Worm (Caenorhabditis elegans) whole organism, L2 larva: ENCODE measurements around the gene C25A6.1.
A peak's percentile ranks its signal among the peaks of the same experiment; 100 is the strongest.

ENCODE experiments used
- C34F6.9 ChIP-seq: fragments of 150-350 bp; optimal IDR thresholded peaks from 2 replicates; lab custom pipeline; 2014; ENCODE audit warnings: missing biosample characterization, missing genetic modification characterization
- F13H6.1 ChIP-seq: sonication (generic microtip); optimal IDR thresholded peaks from 2 replicates; lab custom pipeline; 2016; ENCODE audit warnings: missing genetic modification characterization, missing compliant biosample characterization
- R02D3.7 ChIP-seq: fragments of 150-350 bp; optimal IDR thresholded peaks from 2 replicates; lab custom pipeline; 2014; ENCODE audit warnings: missing biosample characterization, missing genetic modification characterization
- Y55F3AM.14 ChIP-seq: fragments of 200-800 bp; sonication (Bioruptor generic); optimal IDR thresholded peaks from 2 replicates; lab custom pipeline; 2018; ENCODE audit warnings: mild to moderate bottlenecking, missing genetic modification characterization, missing compliant biosample characterization
- ZK546.5 ChIP-seq: sonication (generic microtip); optimal IDR thresholded peaks from 2 replicates; lab custom pipeline; 2017; ENCODE audit warnings: missing biosample characterization, missing genetic modification characterization
- alr-1 ChIP-seq: fragments of 150-350 bp; optimal IDR thresholded peaks from 2 replicates; lab custom pipeline; 2014; ENCODE audit warnings: missing biosample characterization, missing genetic modification characterization
- blmp-1 ChIP-seq: sonication (generic microtip); optimal IDR thresholded peaks from 2 replicates; lab custom pipeline; 2017; ENCODE audit warnings: missing genetic modification characterization, mild to moderate bottlenecking, missing compliant biosample characterization, antibody characterized with exemption, moderate library complexity; ENCODE audit not compliant: insufficient read depth
- ceh-82 ChIP-seq: fragments of 150-350 bp; optimal IDR thresholded peaks from 2 replicates; lab custom pipeline; 2014; ENCODE audit warnings: missing biosample characterization, missing genetic modification characterization
- crh-2 ChIP-seq: sonication (generic microtip); optimal IDR thresholded peaks from 2 replicates; lab custom pipeline; 2017; ENCODE audit warnings: missing biosample characterization, missing genetic modification characterization
- egl-27 ChIP-seq: sonication (generic microtip); optimal IDR thresholded peaks from 3 replicates; lab custom pipeline; 2017; ENCODE audit warnings: missing biosample characterization, missing genetic modification reagents, missing genetic modification characterization
- elt-1 ChIP-seq: fragments of 150-350 bp; optimal IDR thresholded peaks from 2 replicates; lab custom pipeline; 2014; ENCODE audit warnings: missing biosample characterization, missing genetic modification characterization
- elt-3 ChIP-seq: sonication (generic microtip); optimal IDR thresholded peaks from 2 replicates; lab custom pipeline; 2017; ENCODE audit warnings: missing biosample characterization, missing genetic modification characterization
- fos-1 ChIP-seq: fragments of 150-350 bp; optimal IDR thresholded peaks from 2 replicates; lab custom pipeline; 2014; ENCODE audit warnings: missing biosample characterization, missing genetic modification characterization
- gmeb-1 ChIP-seq: fragments of 150-350 bp; optimal IDR thresholded peaks from 2 replicates; lab custom pipeline; 2014; ENCODE audit warnings: missing biosample characterization, missing genetic modification characterization
- lin-39 ChIP-seq: fragments of 150-350 bp; optimal IDR thresholded peaks from 2 replicates; lab custom pipeline; 2014; ENCODE audit warnings: missing biosample characterization, missing genetic modification reagents, missing genetic modification characterization
- lsy-2 ChIP-seq, 2 experiments: fragments of 150-350 bp in 1 of 2; sonication (generic microtip) in 1 of 2; optimal IDR thresholded peaks; 2 replicates each; lab custom pipeline; 2014 to 2017; ENCODE audit warnings: missing biosample characterization in 2 of 2, missing genetic modification characterization in 2 of 2
- mab-5 ChIP-seq: fragments of 150-350 bp; optimal IDR thresholded peaks from 2 replicates; lab custom pipeline; 2014; ENCODE audit warnings: missing biosample characterization, missing genetic modification characterization
- mbf-1 ChIP-seq: sonication (generic microtip); optimal IDR thresholded peaks from 2 replicates; lab custom pipeline; 2017; ENCODE audit warnings: missing biosample characterization, missing genetic modification characterization
- mdl-1 ChIP-seq, 2 experiments: fragments of 150-350 bp in 1 of 2; sonication (generic microtip) in 1 of 2; optimal IDR thresholded peaks; 2 replicates each; lab custom pipeline; 2017; ENCODE audit warnings: missing biosample characterization in 2 of 2, missing genetic modification characterization in 2 of 2
- nhr-10 ChIP-seq: sonication (generic microtip); optimal IDR thresholded peaks from 2 replicates; lab custom pipeline; 2017; ENCODE audit warnings: missing biosample characterization, missing genetic modification characterization
- nhr-11 ChIP-seq: fragments of 150-350 bp; optimal IDR thresholded peaks from 2 replicates; lab custom pipeline; 2014; ENCODE audit warnings: missing biosample characterization, missing genetic modification characterization
- nhr-12 ChIP-seq: fragments of 150-350 bp; optimal IDR thresholded peaks from 2 replicates; lab custom pipeline; 2014; ENCODE audit warnings: missing biosample characterization, missing genetic modification characterization
- nhr-129 ChIP-seq: fragments of 150-350 bp; optimal IDR thresholded peaks from 2 replicates; lab custom pipeline; 2014; ENCODE audit warnings: missing biosample characterization, missing genetic modification characterization
- nhr-21 ChIP-seq: fragments of 150-350 bp; optimal IDR thresholded peaks from 2 replicates; lab custom pipeline; 2014; ENCODE audit warnings: missing biosample characterization, missing genetic modification characterization
- nhr-23 ChIP-seq: fragments of 150-350 bp; optimal IDR thresholded peaks from 2 replicates; lab custom pipeline; 2014; ENCODE audit warnings: missing biosample characterization, missing genetic modification reagents, missing genetic modification characterization
- nhr-237 ChIP-seq: fragments of 150-350 bp; optimal IDR thresholded peaks from 2 replicates; lab custom pipeline; 2014; ENCODE audit warnings: missing biosample characterization, missing genetic modification characterization
- nhr-6 ChIP-seq: fragments of 150-350 bp; optimal IDR thresholded peaks from 2 replicates; lab custom pipeline; 2014; ENCODE audit warnings: missing biosample characterization, missing genetic modification characterization
- nhr-77 ChIP-seq: fragments of 150-350 bp; optimal IDR thresholded peaks from 2 replicates; lab custom pipeline; 2014; ENCODE audit warnings: missing biosample characterization, missing genetic modification characterization
- sem-4 ChIP-seq: fragments of 150-350 bp; optimal IDR thresholded peaks from 2 replicates; lab custom pipeline; 2014; ENCODE audit warnings: missing biosample characterization, missing genetic modification reagents, missing genetic modification characterization
- skn-1 ChIP-seq: sonication (generic microtip); optimal IDR thresholded peaks from 2 replicates; lab custom pipeline; 2017; ENCODE audit warnings: missing biosample characterization, missing genetic modification characterization
- sma-3 ChIP-seq: sonication (generic microtip); optimal IDR thresholded peaks from 2 replicates; lab custom pipeline; 2016; ENCODE audit warnings: missing genetic modification reagents, missing genetic modification characterization, missing compliant biosample characterization
- sma-9 ChIP-seq, 2 experiments: fragments of 150-350 bp in 1 of 2; sonication (generic microtip) in 1 of 2; optimal IDR thresholded peaks; 2 replicates each; lab custom pipeline; 2014 to 2016; ENCODE audit warnings: missing genetic modification characterization in 2 of 2, mild to moderate bottlenecking in 1 of 2, missing biosample characterization in 1 of 2, missing compliant biosample characterization in 1 of 2, missing genetic modification reagents in 1 of 2, moderate library complexity in 1 of 2
- snpc-4 ChIP-seq: fragments of 150-350 bp; optimal IDR thresholded peaks from 2 replicates; lab custom pipeline; 2014; ENCODE audit warnings: missing biosample characterization, missing genetic modification characterization
- unc-39 ChIP-seq: fragments of 150-350 bp; optimal IDR thresholded peaks from 2 replicates; lab custom pipeline; 2014; ENCODE audit warnings: missing biosample characterization, missing genetic modification characterization
- unc-55 ChIP-seq: fragments of 150-350 bp; sonication (generic microtip); optimal IDR thresholded peaks from 3 replicates; lab custom pipeline; 2014; ENCODE audit warnings: missing biosample characterization, missing genetic modification reagents, missing genetic modification characterization
- unc-62 ChIP-seq: fragments of 150-350 bp; optimal IDR thresholded peaks from 2 replicates; lab custom pipeline; 2014; ENCODE audit warnings: missing biosample characterization, missing genetic modification reagents, missing genetic modification characterization
- zag-1 ChIP-seq: fragments of 150-350 bp; optimal IDR thresholded peaks from 2 replicates; lab custom pipeline; 2014; ENCODE audit warnings: missing biosample characterization, missing genetic modification characterization
- ztf-1 ChIP-seq: fragments of 200-800 bp; sonication (Bioruptor generic); conservative IDR thresholded peaks from 2 replicates; pipeline ENCODE4 v1.3.6; 2022; ENCODE audit warnings: missing genetic modification characterization, missing compliant biosample characterization
- ztf-11 ChIP-seq: sonication (generic microtip); optimal IDR thresholded peaks from 2 replicates; lab custom pipeline; 2017; ENCODE audit warnings: missing biosample characterization, missing genetic modification characterization
- ztf-4 ChIP-seq: fragments of 150-350 bp; optimal IDR thresholded peaks from 2 replicates; lab custom pipeline; 2014; ENCODE audit warnings: missing biosample characterization, missing genetic modification characterization

C25A6.1 gene

DNA sequence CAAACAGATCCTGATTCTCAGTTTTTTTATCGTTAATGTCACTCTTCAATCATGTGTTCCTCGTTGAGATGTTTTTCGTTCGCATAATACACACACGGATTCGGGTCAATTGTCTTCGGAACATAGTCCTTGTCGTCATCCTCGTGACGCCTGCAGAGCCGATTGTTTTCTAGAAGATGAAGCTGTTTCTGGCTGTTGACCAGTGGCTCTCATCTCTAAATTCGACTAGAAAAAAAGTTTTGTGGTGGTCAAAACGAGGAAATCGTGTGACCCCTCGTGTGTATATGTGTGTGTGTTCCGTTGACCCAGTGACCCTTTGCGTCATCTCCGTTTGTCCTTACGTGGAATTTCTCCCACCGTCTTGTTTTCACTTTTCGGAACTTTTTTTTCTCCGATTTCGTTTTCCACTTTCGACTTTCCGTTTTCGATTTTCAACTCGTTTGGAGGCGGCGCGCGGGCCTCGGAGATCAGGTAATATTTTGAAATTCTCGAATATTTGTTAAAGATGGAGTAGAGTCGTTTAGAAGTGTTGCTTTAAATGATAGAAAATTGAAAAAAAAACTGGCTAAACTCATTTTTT lies 22.3 kb upstream of the C25A6.1 start, which contains the start of gene C35A11.2:
TSS of gene C35A11.2 (plus strand) at position 386 of the 580 bp plus-strand sequence.
- no peak for TF ChIP-seq skn-1 (tag; lab: Kevin White, UChicago)
- TF ChIP-seq elt-1 (tag; lab: Kevin White, UChicago): no peak
- TF ChIP-seq mdl-1 (tag; optimal IDR thresholded peaks at IDR 0.05; lab: Kevin White, UChicago): no peak
- no peak for TF ChIP-seq egl-27 (tag; lab: Kevin White, UChicago)
- TF ChIP-seq unc-39: no peak
- TF ChIP-seq nhr-21: peak; percentile 18
- peak; percentile 80 for TF ChIP-seq blmp-1 (tag; lab: Kevin White, UChicago)
- TF ChIP-seq alr-1: no peak
- TF ChIP-seq Y55F3AM.14: no peak
- TF ChIP-seq nhr-129 (tag; lab: Kevin White, UChicago): no peak

DNA sequence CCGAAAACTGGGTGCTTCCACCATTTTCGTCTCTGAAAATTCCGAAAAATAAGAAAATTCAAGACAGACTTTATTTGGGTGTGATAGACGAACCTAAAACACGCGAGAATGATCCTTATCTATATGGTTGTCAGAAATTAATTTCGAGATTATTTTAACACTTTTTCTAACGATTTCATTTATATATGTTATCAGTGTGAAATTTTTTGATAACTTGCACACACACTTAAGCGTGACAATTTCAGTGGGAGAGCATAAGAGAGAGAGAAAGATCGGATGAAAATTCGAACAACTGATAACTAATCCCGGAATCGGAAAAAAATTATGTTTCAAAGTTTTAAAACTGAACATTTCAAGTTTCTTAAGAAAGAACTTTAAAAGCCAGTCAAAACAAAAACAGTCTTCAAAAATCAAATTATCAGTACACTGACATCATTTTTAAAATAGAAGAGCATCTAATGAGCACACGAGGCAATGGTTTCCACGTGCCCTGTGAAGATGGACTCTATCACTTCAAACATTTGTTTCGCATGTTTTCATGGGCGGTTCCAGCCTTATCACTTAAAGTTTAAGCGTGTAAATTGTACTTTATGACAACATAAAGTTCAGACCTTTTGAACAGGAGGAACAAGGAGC lies 15.2 kb upstream of the C25A6.1 start, which contains the start of gene C35A11.4:
TSS of gene C35A11.4 (minus strand) at position 156 of the 636 bp plus-strand sequence.
- TF ChIP-seq fos-1: peak; percentile 72
- TF ChIP-seq R02D3.7 (tag; lab: Kevin White, UChicago): no peak
- peak; percentile 21 for TF ChIP-seq sma-9 (GFP tag; optimal IDR thresholded peaks at IDR 0.05; lab: Kevin White, UChicago)
- no peak for TF ChIP-seq sma-9 (tag; optimal IDR thresholded peaks at IDR 0.05; lab: Kevin White, UChicago)
- peak; percentile 44 for TF ChIP-seq egl-27 (tag; lab: Kevin White, UChicago)
- TF ChIP-seq F13H6.1: peak; percentile 7

DNA sequence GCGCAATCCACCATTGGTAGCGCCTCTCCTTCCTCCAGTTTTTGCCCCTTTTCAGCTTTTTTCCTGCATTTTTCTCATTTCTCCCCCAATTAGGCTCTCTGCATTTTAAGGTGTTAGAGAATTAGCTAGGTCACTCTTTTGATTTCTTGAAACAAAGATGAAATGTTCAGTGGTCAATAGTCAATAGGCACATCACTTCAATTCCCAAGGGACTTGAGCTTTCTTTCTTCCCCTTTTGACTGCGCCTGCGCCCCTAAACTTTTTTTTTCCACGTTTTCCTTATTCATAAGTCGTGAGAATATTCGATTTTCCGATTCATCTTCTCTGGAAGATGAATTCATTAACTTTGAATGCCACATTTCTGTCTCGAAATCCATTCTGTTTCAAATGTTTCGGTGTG lies 4.4 kb upstream of the C25A6.1 start:
- TF ChIP-seq Y55F3AM.14 (peak; percentile 77), crh-2 (tag; lab: Kevin White, UChicago) (no peak), sma-3 (no peak), ztf-4 (tag; lab: Kevin White, UChicago) (no peak), sem-4 (no peak), mab-5 (tag; lab: Kevin White, UChicago) (no peak)

DNA sequence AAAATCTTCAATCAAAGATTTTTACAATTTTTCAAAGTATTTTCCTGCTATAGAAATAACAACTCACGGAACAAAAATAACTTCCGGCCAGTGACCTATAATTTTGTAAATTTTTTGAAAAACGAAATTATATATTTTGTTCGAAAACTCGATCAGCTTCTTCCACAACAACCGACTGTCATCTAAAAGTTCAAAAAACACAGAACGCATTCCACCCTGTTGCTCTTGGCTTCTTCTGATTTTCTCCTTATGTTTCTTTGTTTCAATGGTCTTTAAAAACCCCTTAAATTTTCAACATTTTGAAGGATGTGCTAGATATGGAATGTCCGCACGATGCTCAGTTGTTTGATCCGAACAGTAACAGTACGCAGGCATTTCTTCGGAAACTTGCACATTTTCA lies 3.3 kb upstream of the C25A6.1 start, which contains the start of gene dmsr-7:
TSS of gene dmsr-7 (plus strand) at position 301 of the 400 bp plus-strand sequence.
- no peak for TF ChIP-seq nhr-237 (tag; lab: Kevin White, UChicago)
- TF ChIP-seq snpc-4 (tag; lab: Kevin White, UChicago): no peak
- TF ChIP-seq nhr-11 (tag; lab: Kevin White, UChicago): no peak
- no peak for TF ChIP-seq skn-1 (tag; lab: Kevin White, UChicago)
- TF ChIP-seq, all 48 proteins: peak for 0

DNA sequence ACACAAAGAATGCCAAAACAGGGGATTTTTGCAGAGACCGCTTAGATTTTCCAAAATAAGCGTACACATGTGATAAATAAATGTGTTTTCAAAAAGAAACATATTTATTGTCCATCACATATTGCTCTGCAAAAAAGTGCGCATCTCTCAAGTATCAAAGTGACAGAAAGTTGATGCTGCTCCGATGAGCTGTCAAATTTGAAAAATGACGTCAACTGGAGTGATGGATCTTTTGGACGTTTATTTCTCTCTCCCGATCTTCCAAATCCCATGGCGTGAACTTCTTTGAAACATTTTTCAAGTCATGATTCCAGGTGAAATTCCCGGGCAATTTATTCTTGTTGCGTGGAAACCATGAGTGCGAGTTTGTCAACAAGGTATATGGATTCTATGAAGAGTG lies 598 bp downstream of the C25A6.1 start:
- TF ChIP-seq lsy-2 (tag; optimal IDR thresholded peaks at IDR 0.05; lab: Kevin White, UChicago): peak in 1 of 2 experiments; percentile 15
- peak; percentile 56 for TF ChIP-seq unc-62
- peak; percentile 94 for TF ChIP-seq Y55F3AM.14
- no peak for TF ChIP-seq lin-39 (tag; lab: Kevin White, UChicago)
- TF ChIP-seq nhr-6 (tag; lab: Kevin White, UChicago): no peak

DNA sequence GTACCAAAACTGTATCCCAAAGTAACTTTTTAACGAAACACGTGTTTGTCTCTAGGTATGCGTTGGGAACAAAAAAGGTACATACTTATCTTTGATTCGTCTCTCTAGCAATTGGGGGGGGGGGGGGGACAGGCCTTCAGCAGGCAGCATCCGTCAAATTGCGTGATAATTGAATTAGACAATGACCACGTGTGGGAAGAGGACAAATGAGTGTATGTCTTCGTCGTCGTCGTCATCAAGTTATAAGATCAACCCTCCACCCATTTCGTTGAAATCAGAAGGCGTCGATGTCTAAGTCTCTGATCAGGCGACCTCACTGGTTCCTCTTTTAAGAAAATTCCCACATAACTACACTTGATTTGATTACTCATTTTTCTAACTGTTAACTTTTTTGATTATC lies 2.4 kb downstream of the C25A6.1 start, which contains the start of gene F08F3.4:
TSS of gene F08F3.4 (plus strand) at position 277 of the 400 bp plus-strand sequence.
- TF ChIP-seq alr-1: no peak
- no peak for TF ChIP-seq ztf-11 (tag; lab: Kevin White, UChicago)
- no peak for TF ChIP-seq ZK546.5
- no peak for TF ChIP-seq unc-55 (GFP tag; lab: Kevin White, UChicago)
- TF ChIP-seq nhr-10 (tag; lab: Kevin White, UChicago): no peak
- TF ChIP-seq ztf-4 (tag; lab: Kevin White, UChicago): no peak
- no peak for TF ChIP-seq ztf-1 (GFP tag; lab: Robert Waterston, UW)
- TF ChIP-seq F13H6.1: no peak
- no peak for TF ChIP-seq elt-1 (tag; lab: Kevin White, UChicago)
- TF ChIP-seq crh-2 (tag; lab: Kevin White, UChicago): no peak
- no peak for TF ChIP-seq nhr-129 (tag; lab: Kevin White, UChicago)
- TF ChIP-seq lsy-2 (tag; optimal IDR thresholded peaks at IDR 0.05; lab: Kevin White, UChicago): no peak
- peak; percentile 82 for TF ChIP-seq sma-9 (GFP tag; optimal IDR thresholded peaks at IDR 0.05; lab: Kevin White, UChicago)
- TF ChIP-seq sma-9 (tag; optimal IDR thresholded peaks at IDR 0.05; lab: Kevin White, UChicago): no peak
- no peak for TF ChIP-seq nhr-11 (tag; lab: Kevin White, UChicago)
- TF ChIP-seq gmeb-1 (tag; lab: Kevin White, UChicago): no peak
- TF ChIP-seq nhr-23 (tag; lab: Kevin White, UChicago): no peak
- TF ChIP-seq C34F6.9 (tag; lab: Kevin White, UChicago): no peak
- no peak for TF ChIP-seq elt-3 (tag; lab: Kevin White, UChicago)
- TF ChIP-seq nhr-12 (tag; lab: Kevin White, UChicago): no peak
- no peak for TF ChIP-seq mbf-1 (tag; lab: Kevin White, UChicago)
- no peak for TF ChIP-seq snpc-4 (tag; lab: Kevin White, UChicago)
- no peak for TF ChIP-seq zag-1 (tag; lab: Kevin White, UChicago)
- TF ChIP-seq egl-27 (tag; lab: Kevin White, UChicago): no peak
- no peak for TF ChIP-seq mab-5 (tag; lab: Kevin White, UChicago)
- no peak for TF ChIP-seq nhr-6 (tag; lab: Kevin White, UChicago)
- TF ChIP-seq nhr-77 (tag; lab: Kevin White, UChicago): no peak
- no peak for TF ChIP-seq unc-39
- peak; percentile 99 for TF ChIP-seq Y55F3AM.14
- TF ChIP-seq ceh-82: no peak
